Fruit fly (Drosophila melanogaster) whole organism, embryonic: ENCODE data around the gene E2f2.
A peak's percentile ranks its signal among the peaks of the same experiment; 100 is the strongest.

Experiments used
- Antp ChIP-seq: fragments of 200-800 bp; sonication (Bioruptor generic); optimal IDR thresholded peaks from 3 replicates; lab custom pipeline; 2016; ENCODE audit warnings: missing biosample characterization, missing genetic modification characterization
- B-H2 ChIP-seq: fragments of 200-800 bp; sonication (Bioruptor generic); optimal IDR thresholded peaks from 2 replicates; lab custom pipeline; 2018; ENCODE audit warnings: missing biosample characterization, mild to moderate bottlenecking, missing genetic modification characterization
- CG10147 ChIP-seq: fragments of 200-800 bp; sonication (Bioruptor generic); optimal IDR thresholded peaks from 2 replicates; lab custom pipeline; 2019; ENCODE audit warnings: missing biosample characterization, mild to moderate bottlenecking, missing genetic modification characterization, moderate library complexity
- CG1024 ChIP-seq: fragments of 200-800 bp; sonication (Bioruptor generic); IDR thresholded peaks from 2 replicates; pipeline ENCODE4 v1.3.6; 2022; ENCODE audit warnings: missing biosample characterization, missing genetic modification characterization
- CG10543 ChIP-seq: fragments of 200-800 bp; sonication (Bioruptor generic); optimal IDR thresholded peaks from 3 replicates; lab custom pipeline; 2017; ENCODE audit warnings: missing biosample characterization, mild to moderate bottlenecking, missing genetic modification characterization, moderate library complexity
- CG14860 ChIP-seq: fragments of 200-800 bp; sonication (Bioruptor generic); IDR thresholded peaks from 3 replicates; pipeline ENCODE4 v1.3.6; 2022; ENCODE audit warnings: missing biosample characterization, missing genetic modification characterization; ENCODE audit not compliant: partially characterized antibody
- CG16779 ChIP-seq: fragments of 200-800 bp; sonication (Bioruptor generic); IDR thresholded peaks from 2 replicates; pipeline ENCODE4 v1.3.6; 2022; ENCODE audit warnings: missing biosample characterization, missing genetic modification characterization
- CG32532 ChIP-seq: fragments of 200-800 bp; sonication (Bioruptor generic); IDR thresholded peaks from 2 replicates; pipeline ENCODE4 v1.3.6; 2022; ENCODE audit warnings: missing biosample characterization, missing genetic modification characterization
- CG34376 ChIP-seq: fragments of 200-800 bp; sonication (Bioruptor generic); optimal IDR thresholded peaks from 2 replicates; lab custom pipeline; 2018; ENCODE audit warnings: missing biosample characterization, mild to moderate bottlenecking, missing genetic modification characterization
- CG3838 ChIP-seq: fragments of 200-800 bp; sonication (Bioruptor generic); optimal IDR thresholded peaks from 3 replicates; lab custom pipeline; 2016; ENCODE audit warnings: missing biosample characterization, missing genetic modification characterization
- CG4617 ChIP-seq: fragments of 200-800 bp; sonication (Bioruptor generic); optimal IDR thresholded peaks from 3 replicates; lab custom pipeline; 2016; ENCODE audit warnings: missing biosample characterization, missing genetic modification characterization, borderline replicate concordance
- CG5953 ChIP-seq: fragments of 200-800 bp; sonication (Bioruptor generic); IDR thresholded peaks from 2 replicates; pipeline ENCODE4 v1.3.6; 2022; ENCODE audit warnings: missing biosample characterization, missing genetic modification characterization
- CG6765 ChIP-seq: fragments of 200-800 bp; sonication (Bioruptor generic); optimal IDR thresholded peaks from 3 replicates; lab custom pipeline; 2017; ENCODE audit warnings: missing biosample characterization, mild to moderate bottlenecking, missing genetic modification characterization
- CG7745 ChIP-seq: fragments of 200-800 bp; sonication (Bioruptor generic); optimal IDR thresholded peaks from 2 replicates; lab custom pipeline; 2018; ENCODE audit warnings: missing biosample characterization, mild to moderate bottlenecking, missing genetic modification characterization, moderate library complexity
- CG7987 ChIP-seq: fragments of 200-800 bp; sonication (Bioruptor generic); optimal IDR thresholded peaks from 2 replicates; lab custom pipeline; 2018; ENCODE audit warnings: missing biosample characterization, mild to moderate bottlenecking, missing genetic modification characterization, moderate library complexity
- CG8478 ChIP-seq: fragments of >200 bp; optimal IDR thresholded peaks from 2 replicates; lab custom pipeline; 2018
- CG8765 ChIP-seq: fragments of 200-800 bp; sonication (Bioruptor generic); IDR thresholded peaks from 2 replicates; pipeline ENCODE4 v1.3.6; 2022; ENCODE audit warnings: missing biosample characterization, missing genetic modification characterization
- CG8924 ChIP-seq: fragments of 200-800 bp; optimal IDR thresholded peaks from 3 replicates; lab custom pipeline; 2019; ENCODE audit warnings: missing biosample characterization, mild to moderate bottlenecking, missing genetic modification characterization, moderate library complexity
- CG8944 ChIP-seq: fragments of 200-800 bp; sonication (Bioruptor generic); optimal IDR thresholded peaks from 3 replicates; lab custom pipeline; 2016; ENCODE audit warnings: missing biosample characterization, missing genetic modification characterization
- CG9437 ChIP-seq: fragments of 200-800 bp; sonication (Bioruptor generic); optimal IDR thresholded peaks from 2 replicates; lab custom pipeline; 2018; ENCODE audit warnings: missing biosample characterization, mild to moderate bottlenecking, missing genetic modification characterization
- CoRest ChIP-seq: fragments of 200-800 bp; sonication (Bioruptor generic); optimal IDR thresholded peaks from 3 replicates; lab custom pipeline; 2018; ENCODE audit warnings: missing biosample characterization, mild to moderate bottlenecking, missing genetic modification characterization, moderate library complexity
- CrebB ChIP-seq: fragments of 200-800 bp; sonication (Bioruptor generic); optimal IDR thresholded peaks from 3 replicates; lab custom pipeline; 2018; ENCODE audit warnings: missing biosample characterization, mild to moderate bottlenecking, missing genetic modification characterization
- Dad ChIP-seq: fragments of 200-800 bp; sonication (Bioruptor generic); optimal IDR thresholded peaks from 3 replicates; lab custom pipeline; 2016; ENCODE audit warnings: missing biosample characterization, missing genetic modification characterization
- Dbx ChIP-seq: fragments of 200-800 bp; sonication (Bioruptor generic); IDR thresholded peaks from 3 replicates; pipeline ENCODE4 v1.3.6; 2022; ENCODE audit warnings: missing biosample characterization, missing genetic modification characterization
- Dip2 ChIP-seq: fragments of 200-800 bp; sonication (Bioruptor generic); IDR thresholded peaks from 2 replicates; pipeline ENCODE4 v1.3.6; 2022; ENCODE audit warnings: missing biosample characterization, missing genetic modification characterization
- Fer3 ChIP-seq: fragments of 200-800 bp; sonication (Bioruptor generic); optimal IDR thresholded peaks from 2 replicates; lab custom pipeline; 2018; ENCODE audit warnings: missing biosample characterization, mild to moderate bottlenecking, missing genetic modification characterization, moderate library complexity
- GATAe ChIP-seq: fragments of 200-800 bp; sonication (Bioruptor generic); conservative IDR thresholded peaks from 2 replicates; pipeline ENCODE4 v1.3.6; 2022; ENCODE audit warnings: missing biosample characterization, missing genetic modification characterization
- H2.0 ChIP-seq: fragments of 200-800 bp; sonication (Bioruptor generic); IDR thresholded peaks from 2 replicates; pipeline ENCODE4 v1.3.6; 2022; ENCODE audit warnings: missing biosample characterization, missing genetic modification characterization
- HHEX ChIP-seq: fragments of 200-800 bp; sonication (Bioruptor generic); optimal IDR thresholded peaks from 3 replicates; lab custom pipeline; 2017; ENCODE audit warnings: missing biosample characterization, mild to moderate bottlenecking, missing genetic modification characterization, missing genetic modification reagents
- HLH3B ChIP-seq: fragments of 200-800 bp; sonication (Bioruptor generic); IDR thresholded peaks from 2 replicates; pipeline ENCODE4 v1.3.6; 2022; ENCODE audit warnings: missing biosample characterization, missing genetic modification characterization
- HLH4C ChIP-seq: fragments of 200-800 bp; sonication (Bioruptor generic); IDR thresholded peaks from 3 replicates; pipeline ENCODE4 v1.3.6; 2022; ENCODE audit warnings: missing biosample characterization, missing genetic modification characterization; ENCODE audit not compliant: partially characterized antibody
- Hr51 ChIP-seq, 2 experiments: fragments of 200-800 bp; sonication (Bioruptor generic); optimal IDR thresholded peaks; 2 replicates in 1 of 2; 3 replicates in 1 of 2; lab custom pipeline; 2016 to 2018; ENCODE audit warnings: missing biosample characterization in 2 of 2, missing genetic modification characterization in 2 of 2, mild to moderate bottlenecking in 1 of 2, moderate library complexity in 1 of 2
- Med ChIP-seq: fragments of 200-800 bp; sonication (Bioruptor generic); peaks from one replicate; lab custom pipeline; 2016; ENCODE audit warnings: missing biosample characterization, missing genetic modification characterization, mild to moderate bottlenecking, inconsistent platforms, moderate library complexity
- NC2β ChIP-seq: fragments of 200-800 bp; sonication (Bioruptor generic); optimal IDR thresholded peaks from 2 replicates; lab custom pipeline; 2016; ENCODE audit warnings: missing biosample characterization, missing genetic modification characterization
- Neu2 ChIP-seq: fragments of 200-800 bp; sonication (Bioruptor generic); optimal IDR thresholded peaks from 3 replicates; lab custom pipeline; 2016; ENCODE audit warnings: missing biosample characterization, missing genetic modification characterization, borderline replicate concordance
- Nf-YC ChIP-seq: fragments of 200-800 bp; optimal IDR thresholded peaks from 3 replicates; lab custom pipeline; 2019; ENCODE audit warnings: missing biosample characterization, mild to moderate bottlenecking, missing genetic modification characterization, moderate library complexity
- Xrp1 ChIP-seq: fragments of 200-800 bp; sonication (Bioruptor generic); IDR thresholded peaks from 2 replicates; pipeline ENCODE4 v1.3.6; 2022; ENCODE audit warnings: missing biosample characterization, missing genetic modification characterization
- az2 ChIP-seq: fragments of 200-800 bp; sonication (Bioruptor generic); optimal IDR thresholded peaks from 3 replicates; lab custom pipeline; 2016; ENCODE audit warnings: missing biosample characterization, missing genetic modification characterization
- cas ChIP-seq: fragments of 200-800 bp; sonication (Bioruptor generic); IDR thresholded peaks from 2 replicates; pipeline ENCODE4 v1.3.6; 2022; ENCODE audit warnings: missing biosample characterization, missing genetic modification characterization
- emc ChIP-seq: fragments of 200-800 bp; sonication (Bioruptor generic); optimal IDR thresholded peaks from 2 replicates; lab custom pipeline; 2016; ENCODE audit warnings: missing biosample characterization, missing genetic modification characterization
- eve ChIP-seq, 2 experiments: fragments of >200 bp; optimal IDR thresholded peaks; 2 replicates each; lab custom pipeline; 2017; ENCODE audit warnings: missing biosample characterization in 2 of 2, missing genetic modification characterization in 2 of 2
- fd102C ChIP-seq: fragments of 200-800 bp; sonication (Bioruptor generic); optimal IDR thresholded peaks from 2 replicates; lab custom pipeline; 2018; ENCODE audit warnings: missing biosample characterization, mild to moderate bottlenecking, missing genetic modification characterization, moderate library complexity
- gce ChIP-seq: fragments of 200-800 bp; sonication (Bioruptor generic); IDR thresholded peaks from 3 replicates; pipeline ENCODE4 v1.3.6; 2022; ENCODE audit warnings: missing biosample characterization, missing genetic modification characterization
- gcm ChIP-seq: fragments of 200-800 bp; sonication (Bioruptor generic); optimal IDR thresholded peaks from 2 replicates; lab custom pipeline; 2019; ENCODE audit warnings: missing biosample characterization, mild to moderate bottlenecking, missing genetic modification characterization, moderate library complexity
- jing ChIP-seq: fragments of 200-800 bp; sonication (Bioruptor generic); optimal IDR thresholded peaks from 2 replicates; lab custom pipeline; 2018; ENCODE audit warnings: missing biosample characterization, mild to moderate bottlenecking, missing genetic modification characterization
- otp ChIP-seq: fragments of 200-800 bp; sonication (Bioruptor generic); IDR thresholded peaks from 3 replicates; pipeline ENCODE4, ENCODE4 v1.3.6; 2022; ENCODE audit warnings: missing biosample characterization, missing genetic modification characterization
- run ChIP-seq: fragments of 200-800 bp; sonication (Bioruptor generic); optimal IDR thresholded peaks from 3 replicates; lab custom pipeline; 2018; ENCODE audit warnings: missing biosample characterization, mild to moderate bottlenecking, missing genetic modification characterization
- sqz ChIP-seq: fragments of 200-800 bp; sonication (Bioruptor generic); optimal IDR thresholded peaks from 3 replicates; lab custom pipeline; 2018; ENCODE audit warnings: missing biosample characterization, mild to moderate bottlenecking, missing genetic modification characterization
- tna ChIP-seq: fragments of 200-800 bp; sonication (Bioruptor generic); IDR thresholded peaks from 2 replicates; pipeline ENCODE4 v1.3.6; 2022; ENCODE audit warnings: missing biosample characterization, missing genetic modification characterization; ENCODE audit not compliant: partially characterized antibody
- vfl ChIP-seq: fragments of 200-800 bp; sonication (Bioruptor generic); optimal IDR thresholded peaks from 2 replicates; lab custom pipeline; 2016; ENCODE audit warnings: missing biosample characterization, missing genetic modification characterization
- z ChIP-seq: fragments of 200-800 bp; sonication (Bioruptor generic); IDR thresholded peaks from 3 replicates; pipeline ENCODE4 v1.3.6; 2022; ENCODE audit warnings: missing biosample characterization, missing genetic modification characterization

The E2f2 gene

dm6 chr2L:21158554-21158953 lies 2.0 kb upstream of the E2f2 start, which contains the start of the genes Coq3 and Pld3 (continued):
- TF ChIP-seq CG7987 (peak; percentile 64), run (tag; lab: Kevin White, UChicago) (peak; percentile 46), Dip2 (no peak), az2 (GFP tag; lab: Kevin White, UChicago) (peak; percentile 88), Xrp1 (GFP tag; lab: Robert Waterston, UW) (peak; percentile 90), Antp (GFP tag; lab: Kevin White, UChicago) (peak; percentile 61), CG8478 (lab: Kevin White, UChicago) (no peak), Dbx (GFP tag; lab: Robert Waterston, UW) (peak; percentile 85), Fer3 (tag; lab: Kevin White, UChicago) (peak; percentile 86), CG10543 (GFP tag; lab: Kevin White, UChicago) (peak; percentile 65), NC2β (GFP tag; lab: Kevin White, UChicago) (peak; percentile 60), CG9437 (GFP tag; lab: Kevin White, UChicago) (peak; percentile 59), CG34376 (GFP tag; lab: Kevin White, UChicago) (peak; percentile 70), CG4617 (GFP tag; lab: Kevin White, UChicago) (peak; percentile 50), CG8944 (peak; percentile 49), Med (peak; percentile 97), Nf-YC (tag; lab: Kevin White, UChicago) (peak; percentile 66), jing (GFP tag; lab: Kevin White, UChicago) (no peak), CG16779 (peak; percentile 80), CG10147 (GFP tag; lab: Kevin White, UChicago) (peak; percentile 76), vfl (peak; percentile 74), gcm (peak; percentile 67), CG5953 (GFP tag; lab: Robert Waterston, UW) (peak; percentile 61; the same call in 1 of the 2 replicates), HHEX (GFP tag; lab: Kevin White, UChicago) (peak; percentile 80), CrebB (tag; lab: Kevin White, UChicago) (peak; percentile 60), gce (GFP tag; lab: Robert Waterston, UW) (peak; percentile 67; the same call in 2 of the 3 replicates), GATAe (no peak), CG7745 (tag; lab: Kevin White, UChicago) (no peak), HLH4C (GFP tag; lab: Robert Waterston, UW) (no peak), CG8765 (GFP tag; lab: Robert Waterston, UW) (peak; percentile 59; the same call in 1 of the 2 replicates), Neu2 (GFP tag; lab: Kevin White, UChicago) (no peak), CoRest (tag; lab: Kevin White, UChicago) (peak; percentile 82), z (GFP tag; lab: Robert Waterston, UW) (no peak), B-H2 (peak; percentile 87), CG32532 (GFP tag; lab: Robert Waterston, UW) (peak; percentile 88), cas (GFP tag; lab: Robert Waterston, UW) (no peak), eve (GFP tag; optimal IDR thresholded peaks at IDR 0.05; lab: Kevin White, UChicago) (no peak), CG8924 (peak; percentile 83), tna (no peak), CG3838 (GFP tag; lab: Kevin White, UChicago) (peak; percentile 25), H2.0 (peak; percentile 73), fd102C (no peak), CG1024 (GFP tag; lab: Robert Waterston, UW) (peak; percentile 67), CG6765 (GFP tag; lab: Kevin White, UChicago) (peak; percentile 66), sqz (GFP tag; lab: Kevin White, UChicago) (no peak), Hr51 (GFP tag; optimal IDR thresholded peaks at IDR 0.05; lab: Kevin White, UChicago) (peak; percentile 69 to 82), otp (GFP tag; lab: Robert Waterston, UW) (peak; percentile 72; the same call in 2 of the 3 replicates), emc (GFP tag; lab: Kevin White, UChicago) (no peak), Dad (GFP tag; lab: Kevin White, UChicago) (peak; percentile 15), CG14860 (GFP tag; lab: Robert Waterston, UW) (no peak), HLH3B (GFP tag; lab: Robert Waterston, UW) (peak; percentile 72)
